Fruit fly (Drosophila melanogaster): ENCODE data around the gene Seipin.
A peak's percentile ranks its signal among the peaks of the same experiment; 100 is the strongest.

Seipin gene

DNA sequence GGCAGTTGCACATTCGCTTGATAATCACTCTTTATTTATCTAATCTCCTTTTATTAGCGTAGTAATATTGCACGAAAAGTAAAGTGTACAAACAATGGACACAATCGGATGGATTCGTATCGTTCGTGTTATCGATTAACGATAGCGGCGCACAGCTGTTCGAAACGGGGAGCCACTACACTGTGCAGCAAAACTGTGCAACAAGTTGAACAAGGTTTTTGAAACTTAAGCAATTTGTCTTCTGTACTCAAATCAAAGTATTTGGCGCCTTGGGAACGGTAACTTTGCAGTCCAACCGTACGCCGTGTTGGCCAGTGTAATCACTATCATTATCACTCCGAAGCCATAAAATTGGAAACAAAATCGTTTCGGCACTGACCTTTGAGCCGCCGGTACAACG lies at the start of gene Seipin, which contains the start of gene Tsp3A:
TSS of gene Seipin (plus strand) at position 149 of the 400 bp plus-strand sequence.
TSS of gene Tsp3A (minus strand) at position 88 of the 400 bp plus-strand sequence.
- TF ChIP-seq Sox14 (GFP tag; optimal IDR thresholded peaks at IDR 0.05) (peak; percentile 90), CG9139 (GFP tag; optimal IDR thresholded peaks at IDR 0.05) (peak; percentile 86), CG16779 (tag; optimal IDR thresholded peaks at IDR 0.05) (peak; percentile 87), fd85E (GFP tag; optimal IDR thresholded peaks at IDR 0.05) (peak; percentile 45), Hr38 (GFP tag; optimal IDR thresholded peaks at IDR 0.05) (no peak), dsx (GFP tag; optimal IDR thresholded peaks at IDR 0.05; ENCODE audit: poor library complexity, severe bottlenecking) (peak; percentile 72), CG1621 (tag; optimal IDR thresholded peaks at IDR 0.05) (peak; percentile 82), CG8632 (GFP tag; optimal IDR thresholded peaks at IDR 0.05) (peak; percentile 72), CG7368 (GFP tag; optimal IDR thresholded peaks at IDR 0.05) (no peak), Ets21C (GFP tag; optimal IDR thresholded peaks at IDR 0.05) (peak; percentile 71), Eip75B (GFP tag; optimal IDR thresholded peaks at IDR 0.05) (peak; percentile 82), Eip78C (GFP tag) (peak; percentile 94), salr (GFP tag; optimal IDR thresholded peaks at IDR 0.05) (peak in 1 of 2 experiments; percentile 70), svp (GFP tag) (peak; percentile 98), CG34406 (GFP tag; optimal IDR thresholded peaks at IDR 0.05) (peak; percentile 73), CG4318 (GFP tag; optimal IDR thresholded peaks at IDR 0.05) (no peak), fkh (GFP tag; optimal IDR thresholded peaks at IDR 0.05) (no peak), Lpt (GFP tag; optimal IDR thresholded peaks at IDR 0.05) (peak; percentile 74), CG32006 (GFP tag; optimal IDR thresholded peaks at IDR 0.05) (peak; percentile 79), eg (GFP tag; IDR thresholded peaks at IDR 0.05) (peak; percentile 95), CG6854 (GFP tag; optimal IDR thresholded peaks at IDR 0.05) (peak; percentile 85), CG31627 (GFP tag; optimal IDR thresholded peaks at IDR 0.05) (peak; percentile 78), lz (GFP tag; optimal IDR thresholded peaks at IDR 0.05) (peak; percentile 84), CG6276 (GFP tag; optimal IDR thresholded peaks at IDR 0.05) (peak; percentile 91), CG11294 (GFP tag; IDR thresholded peaks at IDR 0.05) (peak; percentile 81), spab (GFP tag; optimal IDR thresholded peaks at IDR 0.05) (peak; percentile 76), CG11902 (GFP tag; optimal IDR thresholded peaks at IDR 0.05) (no peak), net (GFP tag; optimal IDR thresholded peaks at IDR 0.05) (peak; percentile 88), vri (GFP tag; optimal IDR thresholded peaks at IDR 0.05) (peak; percentile 93), Eip93F (GFP tag; optimal IDR thresholded peaks at IDR 0.05) (peak; percentile 57), achi (GFP tag; optimal IDR thresholded peaks at IDR 0.05) (peak; percentile 74), Hr4 (GFP tag; optimal IDR thresholded peaks at IDR 0.05) (no peak), Sox15 (GFP tag; optimal IDR thresholded peaks at IDR 0.05) (peak; percentile 60), CG8119 (GFP tag; IDR thresholded peaks at IDR 0.05) (peak; percentile 75; the same call in 2 of the 3 replicates), Smox (GFP tag; optimal IDR thresholded peaks at IDR 0.05) (peak; percentile 82), acj6 (GFP tag; optimal IDR thresholded peaks at IDR 0.05) (no peak), CG3032 (tag; optimal IDR thresholded peaks at IDR 0.05) (peak; percentile 68), CG11762 (GFP tag; optimal IDR thresholded peaks at IDR 0.05; ENCODE audit: insufficient read depth) (peak; percentile 75), cyc (GFP tag; optimal IDR thresholded peaks at IDR 0.05) (peak; percentile 81), CG6792 (GFP tag; optimal IDR thresholded peaks at IDR 0.05) (peak; percentile 81), Sox102F (GFP tag; optimal IDR thresholded peaks at IDR 0.05) (no peak), esn (GFP tag; optimal IDR thresholded peaks at IDR 0.05) (peak; percentile 85), CG6808 (GFP tag; optimal IDR thresholded peaks at IDR 0.05) (peak; percentile 82), ss (GFP tag; optimal IDR thresholded peaks at IDR 0.05) (peak; percentile 85 to 88), pdm3 (GFP tag; optimal IDR thresholded peaks at IDR 0.05) (no peak), Blimp-1 (GFP tag; optimal IDR thresholded peaks at IDR 0.05) (no peak), Met (GFP tag; optimal IDR thresholded peaks at IDR 0.05) (no peak), OdsH (GFP tag; optimal IDR thresholded peaks at IDR 0.05) (peak; percentile 75), Ets96B (tag; optimal IDR thresholded peaks at IDR 0.05) (peak; percentile 77), CG15336 (GFP tag; IDR thresholded peaks at IDR 0.05) (peak; percentile 83), Gug (GFP tag; IDR thresholded peaks at IDR 0.05) (peak; percentile 74), CG6163 (GFP tag; IDR thresholded peaks at IDR 0.05) (peak; percentile 94)

Data from whole organism, prepupa.